Fruit fly (Drosophila melanogaster) whole organism, wandering third instar larva: ENCODE data around the gene CG31542.
A peak's percentile ranks its signal among the peaks of the same experiment; 100 is the strongest.

ENCODE experiments used
- Abd-B ChIP-seq: fragments of >200 bp; optimal IDR thresholded peaks from 2 replicates; lab custom pipeline; 2017; ENCODE audit warnings: missing biosample characterization, missing genetic modification characterization
- Dfd ChIP-seq: fragments of >200 bp; optimal IDR thresholded peaks from 2 replicates; lab custom pipeline; 2017; ENCODE audit warnings: missing biosample characterization, missing genetic modification characterization
- Dif ChIP-seq: fragments of 200-275, 200-300 bp; sonication (Bioruptor generic); optimal IDR thresholded peaks from 2 replicates; lab custom pipeline; 2018; ENCODE audit warnings: missing biosample characterization, missing genetic modification characterization; ENCODE audit not compliant: partially characterized antibody
- Hr83 ChIP-seq: fragments of 200-300 bp; sonication (Bioruptor generic); optimal IDR thresholded peaks from 2 replicates; lab custom pipeline; 2016; ENCODE audit warnings: missing biosample characterization, mild to moderate bottlenecking, missing genetic modification characterization, moderate library complexity; ENCODE audit not compliant: poor library complexity, severe bottlenecking
- OdsH ChIP-seq: fragments of 200-800 bp; sonication (Bioruptor generic); optimal IDR thresholded peaks from 2 replicates; lab custom pipeline; 2016; ENCODE audit warnings: missing biosample characterization, mild to moderate bottlenecking, missing genetic modification characterization
- Vsx2 ChIP-seq: fragments of 200-300, 225-300 bp; sonication (Bioruptor generic); optimal IDR thresholded peaks from 2 replicates; lab custom pipeline; 2018; ENCODE audit warnings: missing biosample characterization, missing genetic modification characterization; ENCODE audit not compliant: partially characterized antibody
- dmrt93B ChIP-seq: fragments of 200-800 bp; sonication (Bioruptor generic); optimal IDR thresholded peaks from 2 replicates; lab custom pipeline; 2018; ENCODE audit warnings: missing biosample characterization, mild to moderate bottlenecking, missing genetic modification characterization
- ey ChIP-seq: fragments of 200-800 bp; sonication (Bioruptor generic); optimal IDR thresholded peaks from 2 replicates; lab custom pipeline; 2016; ENCODE audit warnings: missing biosample characterization, missing genetic modification characterization
- h ChIP-seq: fragments of 200-800 bp; sonication (Bioruptor generic); optimal IDR thresholded peaks from 3 replicates; lab custom pipeline; 2016; ENCODE audit warnings: missing biosample characterization, mild to moderate bottlenecking, missing genetic modification characterization
- pan ChIP-seq: fragments of >200 bp; optimal IDR thresholded peaks from 2 replicates; lab custom pipeline; 2017
- psq ChIP-seq: fragments of 200-800 bp; sonication (Bioruptor generic); optimal IDR thresholded peaks from 3 replicates; lab custom pipeline; 2017; ENCODE audit warnings: missing biosample characterization, mild to moderate bottlenecking, missing genetic modification characterization, moderate library complexity
- sage ChIP-seq: fragments of 200-800 bp; sonication (Bioruptor generic); optimal IDR thresholded peaks from 2 replicates; lab custom pipeline; 2016; ENCODE audit warnings: missing biosample characterization, mild to moderate bottlenecking, missing genetic modification characterization
- usp ChIP-seq: fragments of >200 bp; optimal IDR thresholded peaks from 2 replicates; lab custom pipeline; 2017; ENCODE audit warnings: missing biosample characterization, missing genetic modification characterization

dm6 chr3R:5357935-5358414, 11.4 kb upstream of the CG31542 start, which contains the start of gene Prosbeta7:
- peak; percentile 6 for TF ChIP-seq Dif (GFP tag; lab: Kevin White, UChicago)
- no peak for TF ChIP-seq OdsH (GFP tag; lab: Kevin White, UChicago)
- TF ChIP-seq pan: no peak
- TF ChIP-seq sage (GFP tag; lab: Kevin White, UChicago): no peak
- no peak for TF ChIP-seq dmrt93B (GFP tag; lab: Kevin White, UChicago)
- TF ChIP-seq h: no peak
- TF ChIP-seq usp: no peak
- no peak for TF ChIP-seq Dfd (GFP tag; lab: Kevin White, UChicago)
- no peak for TF ChIP-seq psq (GFP tag; lab: Kevin White, UChicago)
- peak; percentile 62 for TF ChIP-seq Vsx2 (GFP tag; lab: Kevin White, UChicago)
- no peak for TF ChIP-seq Abd-B (GFP tag; lab: Kevin White, UChicago)
- TF ChIP-seq ey: no peak
- no peak for TF ChIP-seq Hr83 (GFP tag; lab: Kevin White, UChicago)
